Fruit fly (Drosophila melanogaster): ENCODE data around the gene HLH3B.

The HLH3B gene

dm6 chrX:2633847-2634776, 47.4 kb downstream of the HLH3B start, which contains the start of gene sgg (continued):
- TF ChIP-seq sd (tag; optimal IDR thresholded peaks at IDR 0.05) (peak; percentile 21), jumu (GFP tag; optimal IDR thresholded peaks at IDR 0.05) (no peak), Usf (GFP tag; optimal IDR thresholded peaks at IDR 0.05) (no peak), Sin3A (optimal IDR thresholded peaks at IDR 0.05) (peak; percentile 12), CG30020 (tag; optimal IDR thresholded peaks at IDR 0.05) (peak; percentile 51), CG6765 (GFP tag; optimal IDR thresholded peaks at IDR 0.05) (no peak), tll (GFP tag; optimal IDR thresholded peaks at IDR 0.05) (no peak), MESR4 (GFP tag; optimal IDR thresholded peaks at IDR 0.05) (peak; percentile 73), aop (GFP tag; IDR thresholded peaks at IDR 0.05) (no peak), scrt (GFP tag; optimal IDR thresholded peaks at IDR 0.05) (no peak), br (optimal IDR thresholded peaks at IDR 0.05) (no peak), Sox100B (GFP tag; optimal IDR thresholded peaks at IDR 0.05) (no peak), CG3281 (GFP tag; optimal IDR thresholded peaks at IDR 0.05) (no peak), Optix (GFP tag; IDR thresholded peaks at IDR 0.05) (no peak), repo (GFP tag; optimal IDR thresholded peaks at IDR 0.05) (no peak), gce (GFP tag; IDR thresholded peaks at IDR 0.05) (no peak), Bteb2 (GFP tag; optimal IDR thresholded peaks at IDR 0.05) (no peak), Six4 (GFP tag; optimal IDR thresholded peaks at IDR 0.05) (no peak), Sry-δ (GFP tag; optimal IDR thresholded peaks at IDR 0.05) (peak; percentile 36), CG12299 (tag; optimal IDR thresholded peaks at IDR 0.05) (no peak), CG3163 (GFP tag; optimal IDR thresholded peaks at IDR 0.05) (no peak), en (GFP tag; optimal IDR thresholded peaks at IDR 0.05) (no peak), wek (GFP tag; optimal IDR thresholded peaks at IDR 0.05) (no peak), CG9609 (GFP tag; optimal IDR thresholded peaks at IDR 0.05) (no peak), ci (GFP tag; IDR thresholded peaks at IDR 0.05) (no peak), org-1 (GFP tag; optimal IDR thresholded peaks at IDR 0.05) (no peak), CG16863 (GFP tag; optimal IDR thresholded peaks at IDR 0.05) (no peak), CG4730 (GFP tag; IDR thresholded peaks at IDR 0.05) (no peak), peb (GFP tag; IDR thresholded peaks at IDR 0.05) (no peak), CG18262 (tag; optimal IDR thresholded peaks at IDR 0.05) (no peak), CG11504 (tag; optimal IDR thresholded peaks at IDR 0.05) (no peak), Bdp1 (GFP tag; optimal IDR thresholded peaks at IDR 0.05) (no peak), fd102C (GFP tag; optimal IDR thresholded peaks at IDR 0.05) (no peak), CG9215 (GFP tag; IDR thresholded peaks at IDR 0.05) (no peak), CG2889 (GFP tag; IDR thresholded peaks at IDR 0.05) (no peak), ro (GFP tag; IDR thresholded peaks at IDR 0.05) (no peak), CG11696 (GFP tag; IDR thresholded peaks at IDR 0.05) (no peak), CG32772 (GFP tag; IDR thresholded peaks at IDR 0.05) (no peak), Lim3 (GFP tag; IDR thresholded peaks at IDR 0.05) (no peak), CG13123 (GFP tag; optimal IDR thresholded peaks at IDR 0.05) (no peak), bab2 (GFP tag; optimal IDR thresholded peaks at IDR 0.05) (no peak), sens (GFP tag) (peak; percentile 40), CG32532 (GFP tag; IDR thresholded peaks at IDR 0.05) (no peak), CG15479 (GFP tag; optimal IDR thresholded peaks at IDR 0.05) (no peak), CG10565 (GFP tag; optimal IDR thresholded peaks at IDR 0.05) (no peak), dmrt11E (tag; optimal IDR thresholded peaks at IDR 0.05) (no peak), Ets65A (GFP tag) (no peak), CG4360 (GFP tag; IDR thresholded peaks at IDR 0.05) (no peak), bcd (GFP tag; optimal IDR thresholded peaks at IDR 0.05) (no peak), prd (optimal IDR thresholded peaks at IDR 0.05) (no peak), prd (GFP tag; IDR thresholded peaks at IDR 0.05) (no peak), so (GFP tag; IDR thresholded peaks at IDR 0.05) (no peak)
